Worm (Caenorhabditis elegans) whole organism, midembryonic: Measurements from ENCODE around the gene F55C12.4.

Source experiments
- flt-1 ChIP-seq: fragments of 200-800 bp; sonication (Bioruptor generic); IDR thresholded peaks from 2 replicates; pipeline ENCODE4 v1.3.6; 2022; ENCODE audit warnings: missing genetic modification characterization, missing compliant biosample characterization
- med-1 ChIP-seq: sonication (generic microtip); optimal IDR thresholded peaks from 2 replicates; lab custom pipeline; 2017; ENCODE audit warnings: missing genetic modification characterization, mild to moderate bottlenecking, missing compliant biosample characterization, antibody characterized with exemption, missing genetic modification reagents; ENCODE audit not compliant: insufficient read depth
- ztf-29 ChIP-seq: fragments of 200-800 bp; sonication (Bioruptor generic); IDR thresholded peaks from 2 replicates; pipeline ENCODE4 v1.3.6; 2022; ENCODE audit warnings: missing genetic modification reagents, missing genetic modification characterization, missing compliant biosample characterization

ce11 chrII:5818298-5818697 is 39.9 kb downstream of the F55C12.4 start, which contains the start of gene ZK1248.4:
- TF ChIP-seq ztf-29 (GFP tag; lab: Robert Waterston, UW) (no peak), med-1 (GFP tag; lab: Kevin White, UChicago) (no peak), flt-1 (GFP tag; lab: Robert Waterston, UW) (no peak)
